Fruit fly (Drosophila melanogaster) whole organism: ENCODE measurements around the gene CG42449.

Source experiments
- CG8478 ChIP-seq: fragments of >200 bp; optimal IDR thresholded peaks from 2 replicates; lab custom pipeline; 2018; ENCODE audit warnings: inconsistent platforms
- pan ChIP-seq: fragments of >200 bp; optimal IDR thresholded peaks from 2 replicates; lab custom pipeline; 2017
- psq ChIP-seq: fragments of >200 bp; optimal IDR thresholded peaks from 2 replicates; lab custom pipeline; 2017
- usp ChIP-seq: fragments of >200 bp; optimal IDR thresholded peaks from 2 replicates; lab custom pipeline; 2017; ENCODE audit warnings: missing biosample characterization, missing genetic modification characterization, mixed read lengths

- TF ChIP-seq pan = no peak
- TF ChIP-seq usp (GFP tag; lab: Kevin White, UChicago) = no peak
- no peak for TF ChIP-seq psq (lab: Kevin White, UChicago)
- TF ChIP-seq CG8478 = no peak
These were observed 41.2 kb downstream of the CG42449 start for dm6 chrX:5724151-5724699.
